Worm (Caenorhabditis elegans) whole organism, early embryonic: ENCODE data around the gene T03F6.6.

ENCODE experiments used
- B0310.2 ChIP-seq: sonication (generic microtip); optimal IDR thresholded peaks from 2 replicates; lab custom pipeline; 2016; ENCODE audit warnings: mild to moderate bottlenecking, missing genetic modification characterization, missing compliant biosample characterization
- F13C5.2 ChIP-seq: sonication (generic microtip); optimal IDR thresholded peaks from 2 replicates; lab custom pipeline; 2017; ENCODE audit warnings: mild to moderate bottlenecking, missing genetic modification characterization, inconsistent platforms, missing compliant biosample characterization
- aly-1 ChIP-seq: sonication (generic microtip); optimal IDR thresholded peaks from 2 replicates; lab custom pipeline; 2016; ENCODE audit warnings: missing genetic modification characterization, missing compliant biosample characterization
- ama-1 ChIP-seq: fragments of 150-350 bp; optimal IDR thresholded peaks from 2 replicates; lab custom pipeline; 2014
- ceh-13 ChIP-seq: fragments of 200-800 bp; sonication (Bioruptor generic); optimal IDR thresholded peaks from 2 replicates; lab custom pipeline; 2018; ENCODE audit warnings: mild to moderate bottlenecking, missing genetic modification characterization, missing compliant biosample characterization
- ceh-36 ChIP-seq: sonication (generic microtip); optimal IDR thresholded peaks from 2 replicates; lab custom pipeline; 2016; ENCODE audit warnings: missing genetic modification characterization, inconsistent platforms, missing compliant biosample characterization
- ets-7 ChIP-seq: sonication (generic microtip); optimal IDR thresholded peaks from 2 replicates; lab custom pipeline; 2016; ENCODE audit warnings: missing genotype, missing genetic modification characterization, missing compliant biosample characterization
- flt-1 ChIP-seq: fragments of 200-800 bp; sonication (Bioruptor generic); IDR thresholded peaks from 2 replicates; pipeline ENCODE4 v1.3.6; 2022; ENCODE audit warnings: missing genetic modification characterization, missing compliant biosample characterization
- hmbx-1 ChIP-seq: sonication (generic microtip); optimal IDR thresholded peaks from 2 replicates; lab custom pipeline; 2016; ENCODE audit warnings: mild to moderate bottlenecking, missing genetic modification characterization, missing compliant biosample characterization
- hmg-4 ChIP-seq: fragments of 200-800 bp; sonication (Bioruptor generic); optimal IDR thresholded peaks from 2 replicates; lab custom pipeline; 2018; ENCODE audit warnings: mild to moderate bottlenecking, missing genetic modification characterization, missing compliant biosample characterization
- hnd-1 ChIP-seq: sonication (generic microtip); optimal IDR thresholded peaks from 2 replicates; lab custom pipeline; 2016; ENCODE audit warnings: missing genetic modification characterization, missing compliant biosample characterization
- pes-1 ChIP-seq: fragments of 200-800 bp; sonication (Bioruptor generic); IDR thresholded peaks from 2 replicates; pipeline ENCODE4 v1.3.6; 2022; ENCODE audit warnings: missing genetic modification reagents, missing genetic modification characterization, missing compliant biosample characterization
- scrt-1 ChIP-seq: fragments of 200-800 bp; sonication (Bioruptor generic); IDR thresholded peaks from 2 replicates; pipeline ENCODE4 v1.3.6; 2022; ENCODE audit warnings: missing genetic modification characterization, missing compliant biosample characterization
- sea-1 ChIP-seq: fragments of 200-800 bp; sonication (Bioruptor generic); conservative IDR thresholded peaks from 2 replicates; pipeline ENCODE4 v1.3.6; 2022; ENCODE audit warnings: missing genetic modification characterization, missing compliant biosample characterization
- tbx-11 ChIP-seq: fragments of 200-800 bp; sonication (Bioruptor generic); IDR thresholded peaks from 2 replicates; pipeline ENCODE4 v1.3.6; 2022; ENCODE audit warnings: missing genetic modification characterization, missing compliant biosample characterization
- tbx-37 ChIP-seq: fragments of 200-800 bp; sonication (Bioruptor generic); conservative IDR thresholded peaks from 2 replicates; pipeline ENCODE4 v1.3.6; 2022; ENCODE audit warnings: missing genetic modification reagents, missing genetic modification characterization, missing compliant biosample characterization
- tra-4 ChIP-seq: sonication (generic microtip); optimal IDR thresholded peaks from 2 replicates; lab custom pipeline; 2017; ENCODE audit warnings: missing genetic modification characterization, missing compliant biosample characterization

T03F6.6 gene

ce11 chrIII:13339672-13340071 is 40.4 kb downstream of the T03F6.6 start, which contains the start of gene F53A2.3:
Gene F53A2.3 (minus strand): TSS chrIII:13339772.
- TF ChIP-seq tra-4 (tag; lab: Kevin White, UChicago) (no peak), hnd-1 (no peak), pes-1 (GFP tag; lab: Robert Waterston, UW) (no peak), ceh-13 (GFP tag; lab: Kevin White, UChicago) (no peak), B0310.2 (tag; lab: Kevin White, UChicago) (no peak)

ce11 chrIII:13333754-13334153 is 46.3 kb downstream of the T03F6.6 start, which contains the start of gene sdz-20:
Gene sdz-20 (plus strand): TSS chrIII:13334054.
- no peak for TF ChIP-seq F13C5.2 (tag; lab: Kevin White, UChicago)
- TF ChIP-seq tbx-37: no peak
- TF ChIP-seq ceh-13 (GFP tag; lab: Kevin White, UChicago): no peak
- TF ChIP-seq tbx-11 (GFP tag; lab: Robert Waterston, UW): no peak

- TF ChIP-seq tbx-37 (no peak), scrt-1 (GFP tag; lab: Robert Waterston, UW) (no peak), ceh-36 (tag; lab: Kevin White, UChicago) (no peak), ets-7 (no peak), hnd-1 (no peak), aly-1 (tag; lab: Kevin White, UChicago) (no peak), hmbx-1 (tag; lab: Kevin White, UChicago) (no peak), B0310.2 (tag; lab: Kevin White, UChicago) (no peak), pes-1 (GFP tag; lab: Robert Waterston, UW) (no peak), ceh-13 (GFP tag; lab: Kevin White, UChicago) (no peak), ama-1 (lab: Kevin White, UChicago) (no peak), sea-1 (GFP tag; lab: Robert Waterston, UW) (no peak), tbx-11 (GFP tag; lab: Robert Waterston, UW) (no peak), F13C5.2 (tag; lab: Kevin White, UChicago) (no peak), hmg-4 (no peak), flt-1 (GFP tag; lab: Robert Waterston, UW) (no peak), tra-4 (tag; lab: Kevin White, UChicago) (no peak)
Observed at ce11 chrIII:13328911-13329310, 51.2 kb downstream of the T03F6.6 start.
